Worm (Caenorhabditis elegans): ENCODE data around the gene best-16.
A peak's percentile ranks its signal among the peaks of the same experiment; 100 is the strongest.

best-16 gene

DNA sequence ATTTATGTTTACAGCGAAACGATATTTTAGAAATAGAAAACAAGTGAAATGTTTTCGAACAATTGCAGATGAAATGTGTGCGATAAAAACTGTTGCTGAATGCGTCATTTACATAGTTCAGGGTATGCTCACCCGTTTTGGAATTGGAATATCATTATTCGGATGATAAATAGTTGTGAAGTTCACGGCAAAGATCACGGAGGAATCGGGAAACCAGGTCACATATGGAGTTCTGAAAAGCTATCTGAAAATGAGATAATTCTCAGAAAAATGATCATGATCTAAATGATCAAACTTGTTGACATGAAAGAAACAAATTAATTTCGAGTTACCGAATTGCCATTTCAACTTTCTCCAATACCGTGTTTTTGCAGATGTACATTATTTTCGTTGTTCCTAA, at the start of gene best-16:
best-16 (minus strand) TSS at position 101 of the 400 bp plus-strand sequence.
- TF ChIP-seq tab-1 (GFP tag; IDR thresholded peaks at IDR 0.05) = no peak
- TF ChIP-seq med-1 (GFP tag; optimal IDR thresholded peaks at IDR 0.05; ENCODE audit: insufficient read depth) = no peak
- no peak for TF ChIP-seq flt-1 (GFP tag; IDR thresholded peaks at IDR 0.05)
- TF ChIP-seq klf-2 (GFP tag; conservative IDR thresholded peaks at IDR 0.05) = no peak
- no peak for TF ChIP-seq cog-1 (tag; optimal IDR thresholded peaks at IDR 0.05)
- TF ChIP-seq ztf-29 (GFP tag; IDR thresholded peaks at IDR 0.05) = no peak
- no peak for TF ChIP-seq ztf-23 (GFP tag; IDR thresholded peaks at IDR 0.05)
- TF ChIP-seq ref-1 (GFP tag; conservative IDR thresholded peaks at IDR 0.05) = no peak
- no peak for TF ChIP-seq T22C8.4 (GFP tag; IDR thresholded peaks at IDR 0.05)

DNA sequence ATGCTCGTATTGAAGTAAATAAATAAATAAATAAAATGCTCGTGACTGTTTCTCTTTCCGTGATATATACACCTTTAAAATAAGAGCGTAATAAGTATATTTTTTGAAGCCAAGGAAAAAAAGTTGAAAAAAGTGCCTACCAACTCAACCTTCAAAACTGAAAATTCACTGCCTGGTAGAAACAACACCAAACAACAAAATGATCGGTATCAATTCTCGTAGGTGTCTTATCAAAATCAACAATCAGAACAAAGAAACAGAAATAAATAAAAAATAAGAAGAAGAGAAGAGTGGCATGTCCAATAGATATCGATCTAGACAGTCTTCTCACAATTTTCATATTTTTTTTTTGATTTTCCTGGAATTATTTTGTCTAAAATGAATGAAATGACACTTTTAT, 48.3 kb upstream of the best-16 start, which contains the start of gene afmd-1:
afmd-1 (plus strand) TSS at position 316 of the 400 bp plus-strand sequence.
- TF ChIP-seq ztf-23 (GFP tag; IDR thresholded peaks at IDR 0.05) (no peak), cog-1 (tag; optimal IDR thresholded peaks at IDR 0.05) (no peak), ztf-29 (GFP tag; IDR thresholded peaks at IDR 0.05) (no peak), med-1 (GFP tag; optimal IDR thresholded peaks at IDR 0.05; ENCODE audit: insufficient read depth) (no peak), T22C8.4 (GFP tag; IDR thresholded peaks at IDR 0.05) (no peak), klf-2 (GFP tag; conservative IDR thresholded peaks at IDR 0.05) (no peak), tab-1 (GFP tag; IDR thresholded peaks at IDR 0.05) (no peak), flt-1 (GFP tag; IDR thresholded peaks at IDR 0.05) (no peak), ref-1 (GFP tag; conservative IDR thresholded peaks at IDR 0.05) (no peak)

DNA sequence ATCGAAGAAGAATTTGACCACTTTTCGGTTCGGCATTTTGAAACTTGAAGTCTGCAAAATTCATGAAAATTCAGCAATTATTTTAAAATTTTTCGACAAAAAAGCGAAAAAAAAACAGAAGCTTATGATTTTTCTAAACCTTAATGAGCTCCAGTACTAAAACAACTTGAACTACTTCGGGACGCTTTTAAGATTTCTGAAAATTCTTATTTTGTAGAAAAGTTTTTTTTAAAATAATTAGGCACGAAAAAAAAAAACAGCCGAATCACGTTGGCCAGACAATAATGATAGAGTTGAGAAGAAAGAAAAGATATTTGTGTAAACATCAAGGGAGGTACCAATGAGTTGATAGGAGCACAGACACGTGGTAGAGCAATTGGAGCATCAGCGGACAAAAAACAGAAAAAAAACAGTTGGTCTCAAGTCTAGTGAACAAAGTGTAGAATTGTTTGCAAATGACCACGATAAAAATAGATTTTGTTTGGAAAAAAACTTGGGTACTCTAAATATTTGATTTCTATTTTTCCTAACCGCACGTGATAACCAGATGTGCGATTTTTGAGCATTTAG, 46.7 kb upstream of the best-16 start, which contains the start of gene gstk-2:
gstk-2 (minus strand) TSS at position 51 of the 570 bp plus-strand sequence.
- TF ChIP-seq flt-1 (GFP tag; IDR thresholded peaks at IDR 0.05) = no peak
- no peak for TF ChIP-seq klf-2 (GFP tag; conservative IDR thresholded peaks at IDR 0.05)
- TF ChIP-seq ztf-23 (GFP tag; IDR thresholded peaks at IDR 0.05) = no peak
- no peak for TF ChIP-seq tab-1 (GFP tag; IDR thresholded peaks at IDR 0.05)
- TF ChIP-seq ref-1 (GFP tag; conservative IDR thresholded peaks at IDR 0.05) = no peak
- TF ChIP-seq T22C8.4 (GFP tag; IDR thresholded peaks at IDR 0.05) = no peak

DNA sequence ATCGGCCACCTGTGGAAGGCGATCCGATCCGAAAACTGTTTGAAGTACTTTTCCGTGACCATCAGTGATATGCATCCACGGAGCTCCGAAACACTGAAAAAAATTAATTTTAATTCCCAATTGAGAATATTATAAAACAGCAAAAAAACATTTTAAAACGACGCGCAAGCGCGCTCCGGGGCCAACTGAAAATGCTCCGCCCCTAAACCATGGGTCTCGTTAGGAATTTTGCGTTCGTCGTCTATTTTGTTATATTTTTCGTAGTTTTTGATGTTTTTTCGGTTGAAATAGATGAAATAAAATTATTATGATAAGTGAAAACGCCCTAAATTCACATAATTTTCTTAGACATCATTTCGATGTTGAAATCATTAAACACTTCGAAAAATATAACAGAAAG, 44.9 kb upstream of the best-16 start:
- TF ChIP-seq cog-1 (tag; optimal IDR thresholded peaks at IDR 0.05) = no peak

DNA sequence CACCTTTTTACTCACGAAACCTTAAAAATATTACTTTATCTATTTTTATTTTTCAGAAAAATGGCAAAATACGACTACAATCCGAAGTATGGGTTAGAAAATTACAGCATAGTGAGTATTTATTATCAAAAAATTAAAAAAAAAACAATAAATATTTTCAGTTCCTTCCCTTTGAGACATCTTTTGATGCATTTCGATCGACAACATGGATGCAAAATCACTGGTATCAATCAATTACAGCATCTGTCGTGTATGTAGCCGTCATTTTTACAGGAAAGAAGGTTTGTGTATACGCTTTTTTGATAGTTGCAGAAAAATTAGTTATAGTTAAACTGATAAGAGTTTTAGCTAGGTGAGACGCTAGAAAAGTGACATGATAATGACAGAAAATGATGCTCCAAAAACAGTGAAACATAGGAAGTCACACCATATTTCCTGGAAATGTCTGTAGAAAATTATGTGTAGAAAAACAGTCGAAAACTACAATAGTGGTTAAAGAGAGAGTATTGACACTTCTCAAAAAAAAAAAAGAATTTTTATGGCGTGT, 42.1 kb upstream of the best-16 start, which contains the start of gene elo-3:
elo-3 (plus strand) TSS at position 51 of the 547 bp plus-strand sequence.
- TF ChIP-seq flt-1 (GFP tag; IDR thresholded peaks at IDR 0.05) (no peak), tab-1 (GFP tag; IDR thresholded peaks at IDR 0.05) (no peak), ztf-23 (GFP tag; IDR thresholded peaks at IDR 0.05) (no peak), ref-1 (GFP tag; conservative IDR thresholded peaks at IDR 0.05) (no peak), med-1 (GFP tag; optimal IDR thresholded peaks at IDR 0.05; ENCODE audit: insufficient read depth) (no peak), ztf-29 (GFP tag; IDR thresholded peaks at IDR 0.05) (no peak), T22C8.4 (GFP tag; IDR thresholded peaks at IDR 0.05) (no peak), klf-2 (GFP tag; conservative IDR thresholded peaks at IDR 0.05) (no peak), cog-1 (tag; optimal IDR thresholded peaks at IDR 0.05) (no peak)

DNA sequence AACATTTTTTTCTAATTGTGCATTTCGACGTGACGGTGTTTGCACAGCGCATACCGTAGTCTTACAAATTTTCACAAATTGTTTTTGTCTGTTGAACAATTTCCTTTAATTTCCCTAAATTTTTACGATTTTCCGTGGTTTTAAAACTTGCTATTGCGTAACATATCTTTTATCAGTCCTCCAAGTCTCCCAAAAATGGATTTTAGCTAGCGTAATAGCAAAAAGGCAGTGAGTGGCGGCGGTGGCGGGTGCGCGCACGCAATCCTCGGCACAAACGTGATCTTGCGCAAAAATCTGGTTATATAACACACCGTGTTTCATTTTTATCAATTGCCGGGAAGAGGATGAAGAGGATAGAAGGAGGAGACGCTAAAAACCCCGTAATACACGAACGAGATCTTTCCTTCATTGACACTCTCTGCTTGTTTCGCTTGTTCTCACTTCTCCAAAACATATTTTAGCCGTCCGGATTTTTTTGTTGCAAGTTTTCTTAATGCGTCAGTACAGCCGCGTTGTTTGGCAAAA, 40.7 kb upstream of the best-16 start:
- TF ChIP-seq T22C8.4 (GFP tag; IDR thresholded peaks at IDR 0.05) (no peak), klf-2 (GFP tag; conservative IDR thresholded peaks at IDR 0.05) (no peak), ztf-23 (GFP tag; IDR thresholded peaks at IDR 0.05) (no peak)

DNA sequence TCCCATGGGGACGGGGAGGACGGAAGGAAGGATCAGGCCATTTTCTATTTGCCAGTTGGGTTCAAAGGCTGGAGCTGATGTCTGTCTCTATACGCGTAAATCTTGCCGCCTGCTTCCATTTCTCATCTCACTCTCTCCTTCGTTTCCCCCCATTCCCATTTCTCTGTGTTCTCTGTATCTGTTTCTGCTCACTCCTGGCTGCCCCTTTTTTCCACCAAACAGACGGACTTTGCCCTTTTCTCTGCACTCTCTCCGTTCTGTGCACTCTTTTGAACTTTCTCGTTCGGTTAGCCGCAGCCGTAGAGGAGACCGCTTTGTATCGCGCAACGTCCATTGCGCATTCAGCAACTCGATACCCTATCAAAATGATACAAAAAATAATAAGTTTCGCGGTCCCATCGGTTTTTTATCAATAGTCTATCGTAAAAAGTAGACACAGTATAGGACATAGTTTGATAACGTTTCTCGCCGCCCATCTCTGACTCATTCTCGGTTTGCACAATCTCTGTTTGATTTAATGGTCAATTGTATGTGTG, 39.8 kb upstream of the best-16 start:
- TF ChIP-seq T22C8.4 (GFP tag; IDR thresholded peaks at IDR 0.05) (no peak), ref-1 (GFP tag; conservative IDR thresholded peaks at IDR 0.05) (no peak), ztf-23 (GFP tag; IDR thresholded peaks at IDR 0.05) (peak; percentile 55; the same call in 1 of the 2 replicates), ztf-29 (GFP tag; IDR thresholded peaks at IDR 0.05) (no peak), flt-1 (GFP tag; IDR thresholded peaks at IDR 0.05) (peak; percentile 68), tab-1 (GFP tag; IDR thresholded peaks at IDR 0.05) (0 out of 2 replicates have a peak, but pooled peaks have one; percentile 52), klf-2 (GFP tag; conservative IDR thresholded peaks at IDR 0.05) (no peak), cog-1 (tag; optimal IDR thresholded peaks at IDR 0.05) (peak; percentile 58), med-1 (GFP tag; optimal IDR thresholded peaks at IDR 0.05; ENCODE audit: insufficient read depth) (no peak)

DNA sequence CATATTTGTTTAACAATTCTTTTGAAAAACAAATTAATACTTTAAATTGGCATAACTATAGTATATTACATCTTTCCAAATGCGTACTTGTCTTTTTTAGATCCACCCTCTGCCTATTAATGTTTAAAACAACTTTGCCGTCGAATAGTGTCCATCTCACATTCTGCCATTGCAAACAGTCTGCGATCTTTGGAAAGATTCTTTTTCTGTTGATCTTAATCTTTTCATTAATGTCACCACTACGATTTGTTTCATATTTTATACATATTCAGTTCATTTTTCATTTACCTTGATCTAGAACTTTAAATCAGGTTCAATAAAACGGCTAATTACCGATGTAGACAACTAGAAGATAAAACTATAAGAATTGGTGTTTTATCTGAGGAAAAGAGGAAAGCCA, 39.0 kb upstream of the best-16 start:
- TF ChIP-seq ztf-23 (GFP tag; IDR thresholded peaks at IDR 0.05) (no peak), flt-1 (GFP tag; IDR thresholded peaks at IDR 0.05) (no peak), ref-1 (GFP tag; conservative IDR thresholded peaks at IDR 0.05) (no peak)

DNA sequence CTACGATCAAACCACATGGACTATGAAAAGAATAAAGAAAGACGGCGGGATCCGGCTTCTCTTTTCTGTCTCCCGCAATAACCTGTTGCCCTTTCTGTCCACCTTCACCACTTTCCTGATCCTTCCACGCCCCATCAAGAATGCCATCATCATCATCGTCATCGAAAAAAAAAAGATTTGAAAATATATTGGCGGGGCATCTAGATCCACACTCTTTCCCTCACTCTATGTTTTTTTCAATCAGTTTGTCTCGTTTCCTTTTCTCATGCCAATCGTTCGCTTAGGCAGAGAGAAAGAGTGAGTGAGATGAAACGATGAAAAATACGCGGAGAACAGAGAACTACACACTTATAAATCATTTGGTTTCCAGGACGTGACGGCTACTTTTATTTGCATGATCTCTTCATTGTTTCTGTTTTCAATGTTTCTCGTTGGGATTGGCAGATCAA, 38.0 kb upstream of the best-16 start:
- TF ChIP-seq klf-2 (GFP tag; conservative IDR thresholded peaks at IDR 0.05) (no peak), ztf-23 (GFP tag; IDR thresholded peaks at IDR 0.05) (no peak), ztf-29 (GFP tag; IDR thresholded peaks at IDR 0.05) (no peak), ref-1 (GFP tag; conservative IDR thresholded peaks at IDR 0.05) (no peak), tab-1 (GFP tag; IDR thresholded peaks at IDR 0.05) (no peak), cog-1 (tag; optimal IDR thresholded peaks at IDR 0.05) (no peak), T22C8.4 (GFP tag; IDR thresholded peaks at IDR 0.05) (no peak), flt-1 (GFP tag; IDR thresholded peaks at IDR 0.05) (no peak), med-1 (GFP tag; optimal IDR thresholded peaks at IDR 0.05; ENCODE audit: insufficient read depth) (no peak)

DNA sequence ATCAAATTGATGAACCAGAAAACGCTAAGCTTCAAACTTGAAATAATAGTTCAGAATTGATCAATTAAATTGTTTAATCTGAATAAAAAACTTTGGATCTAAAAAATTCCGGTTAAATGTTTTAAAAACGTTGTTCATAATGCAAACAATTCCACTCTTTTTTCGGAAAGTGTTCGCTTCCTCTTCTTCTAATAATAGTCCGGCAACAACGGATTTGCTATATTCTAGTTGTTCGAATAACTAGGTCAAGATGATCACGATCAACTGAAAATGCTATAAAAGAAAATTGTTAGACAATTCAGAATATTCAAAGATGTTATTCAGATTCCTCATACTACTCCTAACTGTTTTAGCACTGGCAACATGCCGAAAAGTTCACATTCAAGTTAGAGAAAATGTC, 35.3 kb upstream of the best-16 start, which contains the start of gene D2024.4:
D2024.4 (plus strand) TSS at position 301 of the 400 bp plus-strand sequence.
- TF ChIP-seq ref-1 (GFP tag; conservative IDR thresholded peaks at IDR 0.05) (no peak), ztf-23 (GFP tag; IDR thresholded peaks at IDR 0.05) (no peak), cog-1 (tag; optimal IDR thresholded peaks at IDR 0.05) (no peak), ztf-29 (GFP tag; IDR thresholded peaks at IDR 0.05) (no peak), tab-1 (GFP tag; IDR thresholded peaks at IDR 0.05) (no peak), flt-1 (GFP tag; IDR thresholded peaks at IDR 0.05) (no peak), T22C8.4 (GFP tag; IDR thresholded peaks at IDR 0.05) (no peak), klf-2 (GFP tag; conservative IDR thresholded peaks at IDR 0.05) (no peak), med-1 (GFP tag; optimal IDR thresholded peaks at IDR 0.05; ENCODE audit: insufficient read depth) (no peak)
